Fruit fly (Drosophila melanogaster) S2 (cell line): ENCODE measurements around the gene CG12684.

Experiments used
- CG8478 ChIP-seq: fragments of >200 bp; optimal IDR thresholded peaks from 2 replicates; lab custom pipeline; 2018
- CTCF ChIP-seq, 2 experiments: fragments of >200 bp; optimal IDR thresholded peaks; 2 replicates each; lab custom pipeline; 2018

Gene CG12684

dm6 chrX:4596467-4597183 lies 24.9 kb upstream of the CG12684 start:
- TF ChIP-seq CTCF (optimal IDR thresholded peaks at IDR 0.05; lab: Kevin White, UChicago), result no peak
- TF ChIP-seq CG8478 (lab: Kevin White, UChicago), result no peak

- TF ChIP-seq CG8478 (lab: Kevin White, UChicago), result no peak
- TF ChIP-seq CTCF (optimal IDR thresholded peaks at IDR 0.05; lab: Kevin White, UChicago), result no peak
These were observed 20.5 kb upstream of the CG12684 start for dm6 chrX:4592258-4592657.

- no peak for TF ChIP-seq CTCF (optimal IDR thresholded peaks at IDR 0.05; lab: Kevin White, UChicago)
- no peak for TF ChIP-seq CG8478 (lab: Kevin White, UChicago)
These were observed 19.0 kb upstream of the CG12684 start for dm6 chrX:4590772-4591064.

- no peak for TF ChIP-seq CG8478 (lab: Kevin White, UChicago)
- no peak for TF ChIP-seq CTCF (optimal IDR thresholded peaks at IDR 0.05; lab: Kevin White, UChicago)
These were observed 18.4 kb upstream of the CG12684 start for dm6 chrX:4589951-4590771.

- TF ChIP-seq CG8478 (lab: Kevin White, UChicago) (no peak), CTCF (optimal IDR thresholded peaks at IDR 0.05; lab: Kevin White, UChicago) (no peak)
These were observed 17.3 kb upstream of the CG12684 start for dm6 chrX:4588981-4589380.

- TF ChIP-seq CG8478 (lab: Kevin White, UChicago) (no peak), CTCF (optimal IDR thresholded peaks at IDR 0.05; lab: Kevin White, UChicago) (no peak)
These were observed 15.9 kb upstream of the CG12684 start for dm6 chrX:4587584-4587983.

dm6 chrX:4582422-4582821 lies 10.7 kb upstream of the CG12684 start:
- TF ChIP-seq CTCF (optimal IDR thresholded peaks at IDR 0.05; lab: Kevin White, UChicago) (no peak), CG8478 (lab: Kevin White, UChicago) (no peak)

- TF ChIP-seq CG8478 (lab: Kevin White, UChicago) (no peak), CTCF (optimal IDR thresholded peaks at IDR 0.05; lab: Kevin White, UChicago) (no peak)
These were observed 10.0 kb upstream of the CG12684 start for dm6 chrX:4581769-4582168.

dm6 chrX:4573971-4574370 lies 2.2 kb upstream of the CG12684 start:
- no peak for TF ChIP-seq CG8478 (lab: Kevin White, UChicago)
- no peak for TF ChIP-seq CTCF (optimal IDR thresholded peaks at IDR 0.05; lab: Kevin White, UChicago)

dm6 chrX:4564962-4565361 lies 6.8 kb downstream of the CG12684 start:
- TF ChIP-seq CTCF (optimal IDR thresholded peaks at IDR 0.05; lab: Kevin White, UChicago) (no peak), CG8478 (lab: Kevin White, UChicago) (no peak)

- TF ChIP-seq CTCF (optimal IDR thresholded peaks at IDR 0.05; lab: Kevin White, UChicago), result no peak
- no peak for TF ChIP-seq CG8478 (lab: Kevin White, UChicago)
These were observed 7.7 kb downstream of the CG12684 start for dm6 chrX:4563980-4564379.

dm6 chrX:4560182-4560845 lies 11.4 kb downstream of the CG12684 start:
- peak; percentile 79 for TF ChIP-seq CTCF (optimal IDR thresholded peaks at IDR 0.05; lab: Kevin White, UChicago)
- no peak for TF ChIP-seq CG8478 (lab: Kevin White, UChicago)

- TF ChIP-seq CTCF (optimal IDR thresholded peaks at IDR 0.05; lab: Kevin White, UChicago) (no peak), CG8478 (lab: Kevin White, UChicago) (no peak)
These were observed 14.0 kb downstream of the CG12684 start, which contains the start of gene CG3546 for dm6 chrX:4557772-4558171. Gene CG3546, plus strand, starts transcription at chrX:4558072.

dm6 chrX:4555833-4556232 lies 15.9 kb downstream of the CG12684 start:
- TF ChIP-seq CTCF (optimal IDR thresholded peaks at IDR 0.05; lab: Kevin White, UChicago), result no peak
- no peak for TF ChIP-seq CG8478 (lab: Kevin White, UChicago)

- no peak for TF ChIP-seq CG8478 (lab: Kevin White, UChicago)
- no peak for TF ChIP-seq CTCF (optimal IDR thresholded peaks at IDR 0.05; lab: Kevin White, UChicago)
These were observed 17.0 kb downstream of the CG12684 start for dm6 chrX:4554718-4555117.
